Worm (Caenorhabditis elegans) whole organism, young adult: Measurements from ENCODE around the gene F10E9.1.

Experiments
- D2030.7 ChIP-seq: fragments of 200-800 bp; sonication (Bioruptor generic); IDR thresholded peaks from 2 replicates; pipeline ENCODE4 v1.3.6; 2022; ENCODE audit warnings: missing genetic modification reagents, missing genetic modification characterization, missing compliant biosample characterization
- F55B11.4 ChIP-seq: sonication (generic microtip); optimal IDR thresholded peaks from 2 replicates; lab custom pipeline; 2016; ENCODE audit warnings: missing compliant biosample characterization, missing genetic modification characterization, borderline replicate concordance; ENCODE audit not compliant: insufficient read depth
- T07F8.4 ChIP-seq: sonication (generic microtip); optimal IDR thresholded peaks from 2 replicates; lab custom pipeline; 2016; ENCODE audit warnings: mild to moderate bottlenecking, missing genetic modification characterization, moderate library complexity, missing compliant biosample characterization
- Y56A3A.18 ChIP-seq: fragments of 200-800 bp; sonication (Bioruptor generic); IDR thresholded peaks from 2 replicates; pipeline ENCODE4 v1.3.6; 2022; ENCODE audit warnings: missing genetic modification reagents, missing genetic modification characterization, missing compliant biosample characterization
- Y95B8A.8 ChIP-seq: fragments of 200-800 bp; sonication (Bioruptor generic); IDR thresholded peaks from 2 replicates; pipeline ENCODE4 v1.3.6; 2022; ENCODE audit warnings: missing genetic modification reagents, missing genetic modification characterization, missing compliant biosample characterization
- aptf-2 ChIP-seq: fragments of 200-800 bp; sonication (Bioruptor generic); conservative IDR thresholded peaks from 2 replicates; pipeline ENCODE4 v1.3.6; 2022; ENCODE audit warnings: missing genetic modification reagents, missing genetic modification characterization, missing compliant biosample characterization
- aptf-3 ChIP-seq: fragments of 200-800 bp; sonication (Bioruptor generic); IDR thresholded peaks from 2 replicates; pipeline ENCODE4 v1.3.6; 2022; ENCODE audit warnings: missing genetic modification characterization, missing compliant biosample characterization
- attf-5 ChIP-seq: fragments of 200-800 bp; sonication (Bioruptor generic); optimal IDR thresholded peaks from 2 replicates; lab custom pipeline; 2018; ENCODE audit warnings: mild to moderate bottlenecking, missing genetic modification characterization, missing compliant biosample characterization
- cebp-1 ChIP-seq, 2 experiments: fragments of 200-800 bp in 1 of 2; sonication (Bioruptor generic) in 1 of 2; sonication (generic microtip) in 1 of 2; IDR thresholded peaks in 1 of 2; optimal IDR thresholded peaks in 1 of 2; 2 replicates each; pipeline versions ENCODE4 v1.3.6 to Lab custom; 2017 to 2022; ENCODE audit warnings: missing compliant biosample characterization in 2 of 2, missing genetic modification characterization in 2 of 2, mild to moderate bottlenecking in 1 of 2, missing genetic modification reagents in 1 of 2, moderate library complexity in 1 of 2
- ceh-58 ChIP-seq: fragments of 200-800 bp; sonication (Bioruptor generic); IDR thresholded peaks from 2 replicates; pipeline ENCODE4 v1.3.6; 2022; ENCODE audit warnings: missing genetic modification characterization, missing compliant biosample characterization
- ceh-79 ChIP-seq: sonication (generic microtip); optimal IDR thresholded peaks from 2 replicates; lab custom pipeline; 2017; ENCODE audit warnings: mild to moderate bottlenecking, missing genetic modification characterization, missing compliant biosample characterization
- die-1 ChIP-seq: sonication (generic microtip); optimal IDR thresholded peaks from 2 replicates; lab custom pipeline; 2016; ENCODE audit warnings: missing genotype, mild to moderate bottlenecking, missing genetic modification characterization, missing compliant biosample characterization
- dox-1 ChIP-seq: fragments of 200-800 bp; sonication (Bioruptor generic); IDR thresholded peaks from 2 replicates; pipeline ENCODE4 v1.3.6; 2022; ENCODE audit warnings: missing genetic modification reagents, missing genetic modification characterization, missing compliant biosample characterization
- ekl-4 ChIP-seq: fragments of 200-800 bp; sonication (Bioruptor generic); IDR thresholded peaks from 2 replicates; pipeline ENCODE4 v1.3.6; 2022; ENCODE audit warnings: missing genetic modification reagents, missing genetic modification characterization, missing compliant biosample characterization
- hmg-20 ChIP-seq: fragments of 200-800 bp; sonication (Bioruptor generic); IDR thresholded peaks from 2 replicates; pipeline ENCODE4 v1.3.6; 2022; ENCODE audit warnings: missing genetic modification reagents, missing genetic modification characterization, missing compliant biosample characterization
- hsf-1 ChIP-seq: fragments of 200-800 bp; sonication (Bioruptor generic); IDR thresholded peaks from 2 replicates; pipeline ENCODE4 v1.3.6; 2022; ENCODE audit warnings: missing genetic modification reagents, missing genetic modification characterization, missing compliant biosample characterization
- lin-40 ChIP-seq: sonication (generic microtip); optimal IDR thresholded peaks from 2 replicates; lab custom pipeline; 2016; ENCODE audit warnings: missing genetic modification characterization, mild to moderate bottlenecking, missing compliant biosample characterization, missing genotype, missing genetic modification reagents
- lir-1 ChIP-seq: fragments of 200-800 bp; sonication (Bioruptor generic); conservative IDR thresholded peaks from 2 replicates; pipeline ENCODE4 v1.3.6; 2022; ENCODE audit warnings: missing genetic modification reagents, missing genetic modification characterization, missing compliant biosample characterization
- nfyb-1 ChIP-seq: fragments of 200-800 bp; sonication (Bioruptor generic); IDR thresholded peaks from 2 replicates; pipeline ENCODE4 v1.3.6; 2022; ENCODE audit warnings: missing genetic modification reagents, missing genetic modification characterization, missing compliant biosample characterization
- nhr-120 ChIP-seq: fragments of 200-800 bp; sonication (Bioruptor generic); IDR thresholded peaks from 2 replicates; pipeline ENCODE4 v1.3.6; 2022; ENCODE audit warnings: missing genetic modification characterization, missing compliant biosample characterization
- pbrm-1 ChIP-seq: fragments of 200-800 bp; sonication (Bioruptor generic); IDR thresholded peaks from 2 replicates; pipeline ENCODE4 v1.3.6; 2022; ENCODE audit warnings: missing genetic modification reagents, missing genetic modification characterization, missing compliant biosample characterization
- rcor-1 ChIP-seq: fragments of 200-800 bp; sonication (Bioruptor generic); IDR thresholded peaks from 2 replicates; pipeline ENCODE4 v1.3.6; 2022; ENCODE audit warnings: missing genetic modification reagents, missing genetic modification characterization, missing compliant biosample characterization
- rec-8 ChIP-seq, 2 experiments: sonication (generic microtip); optimal IDR thresholded peaks; 2 replicates each; lab custom pipeline; 2016; ENCODE audit warnings: mild to moderate bottlenecking in 2 of 2, missing genetic modification characterization in 2 of 2, missing genetic modification reagents in 2 of 2, missing genotype in 2 of 2, missing biosample characterization in 1 of 2, missing compliant biosample characterization in 1 of 2, moderate library complexity in 1 of 2
- repo-1 ChIP-seq: sonication (generic microtip); optimal IDR thresholded peaks from 2 replicates; lab custom pipeline; 2017; ENCODE audit warnings: mild to moderate bottlenecking, missing genetic modification characterization, missing compliant biosample characterization
- rpc-1 ChIP-seq, 2 experiments: fragments of 150-350 bp in 1 of 2; sonication (generic microtip) in 1 of 2; optimal IDR thresholded peaks; 2 replicates each; lab custom pipeline; 2014 to 2018; ENCODE audit warnings: missing biosample characterization in 1 of 2, missing genetic modification characterization in 1 of 2, missing genetic modification reagents in 1 of 2, missing genotype in 1 of 2
- snpc-4 ChIP-seq, 5 experiments: fragments of 150-350 bp in 1 of 5; sonication (generic microtip) in 4 of 5; optimal IDR thresholded peaks; 2 replicates each; lab custom pipeline; 2014 to 2018; ENCODE audit warnings: missing genetic modification characterization in 5 of 5, missing biosample characterization in 3 of 5, antibody characterized with exemption in 2 of 5, mild to moderate bottlenecking in 2 of 5, missing compliant biosample characterization in 2 of 5, missing genotype in 2 of 5, moderate library complexity in 2 of 5, missing genetic modification reagents in 1 of 5
- sptf-2 ChIP-seq: fragments of 200-800 bp; sonication (Bioruptor generic); optimal IDR thresholded peaks from 2 replicates; lab custom pipeline; 2018; ENCODE audit warnings: mild to moderate bottlenecking, missing genetic modification characterization, missing compliant biosample characterization
- tbp1 ChIP-seq: fragments of 200-800 bp; sonication (Bioruptor generic); optimal IDR thresholded peaks from 2 replicates; lab custom pipeline; 2018; ENCODE audit warnings: mild to moderate bottlenecking, missing genetic modification characterization, missing compliant biosample characterization
- xnd-1 ChIP-seq: sonication (generic microtip); optimal IDR thresholded peaks from 2 replicates; lab custom pipeline; 2016; ENCODE audit warnings: missing genotype, missing genetic modification reagents, missing genetic modification characterization, missing compliant biosample characterization

Gene F10E9.1

ce11 chrIII:8298216-8298920 lies 24.6 kb upstream of the F10E9.1 start:
- no peak for TF ChIP-seq ceh-79 (tag; lab: Kevin White, UChicago)
- no peak for TF ChIP-seq lir-1 (GFP tag; lab: Robert Waterston, UW)
- no peak for TF ChIP-seq hmg-20 (GFP tag; lab: Robert Waterston, UW)
- TF ChIP-seq ekl-4, result no peak
- TF ChIP-seq nhr-120 (GFP tag; lab: Robert Waterston, UW), result no peak
- TF ChIP-seq hsf-1 (GFP tag; lab: Robert Waterston, UW), result no peak
- TF ChIP-seq F55B11.4 (tag; lab: Kevin White, UChicago), result no peak

DNA sequence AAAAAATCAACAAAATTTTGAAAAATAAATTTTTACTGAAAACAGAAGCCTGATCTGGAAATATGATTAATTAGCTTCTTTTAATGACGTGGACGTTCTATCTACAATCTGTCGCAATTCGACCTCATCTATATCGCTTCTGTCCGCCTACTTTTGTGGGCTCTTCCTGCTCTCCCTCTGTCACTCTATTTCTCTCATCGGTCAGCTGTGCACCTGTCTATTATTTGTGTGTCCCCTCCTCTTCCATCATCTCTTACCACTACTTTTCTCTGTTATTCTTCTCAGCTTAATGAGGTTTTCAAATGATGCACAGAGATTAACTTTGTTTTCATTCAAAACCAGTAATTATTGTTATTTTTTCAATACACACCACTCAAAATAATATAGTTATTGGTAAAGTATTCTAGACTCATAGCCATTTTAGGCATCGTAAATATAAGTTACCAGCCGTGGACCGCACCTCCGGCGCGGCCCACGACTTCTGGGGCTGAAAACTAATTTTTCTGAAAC lies 23.8 kb upstream of the F10E9.1 start:
- TF ChIP-seq pbrm-1 (GFP tag; lab: Robert Waterston, UW) (no peak), dox-1 (GFP tag; lab: Robert Waterston, UW) (no peak), rpc-1 (optimal IDR thresholded peaks at IDR 0.05; lab: Kevin White, UChicago) (no peak), rpc-1 (tag; optimal IDR thresholded peaks at IDR 0.05; lab: Kevin White, UChicago) (no peak), nfyb-1 (GFP tag; lab: Robert Waterston, UW) (no peak), D2030.7 (GFP tag; lab: Robert Waterston, UW) (no peak), T07F8.4 (tag; lab: Kevin White, UChicago) (no peak), attf-5 (GFP tag; lab: Kevin White, UChicago) (no peak), die-1 (no peak), lir-1 (GFP tag; lab: Robert Waterston, UW) (no peak), sptf-2 (GFP tag; lab: Kevin White, UChicago) (no peak), aptf-2 (GFP tag; lab: Robert Waterston, UW) (no peak), aptf-3 (no peak), Y95B8A.8 (GFP tag; lab: Robert Waterston, UW) (no peak), xnd-1 (no peak), rec-8 (tag; optimal IDR thresholded peaks at IDR 0.05; lab: Kevin White, UChicago) (no peak), ceh-58 (GFP tag; lab: Robert Waterston, UW) (no peak), Y56A3A.18 (no peak), cebp-1 (GFP tag; IDR thresholded peaks at IDR 0.05; lab: Robert Waterston, UW) (no peak), cebp-1 (tag; optimal IDR thresholded peaks at IDR 0.05; lab: Kevin White, UChicago) (no peak), rcor-1 (GFP tag; lab: Robert Waterston, UW) (no peak)

- no peak for TF ChIP-seq snpc-4 (GFP tag; optimal IDR thresholded peaks at IDR 0.05; lab: Kevin White, UChicago)
- no peak for TF ChIP-seq snpc-4 (tag; optimal IDR thresholded peaks at IDR 0.05; lab: Kevin White, UChicago)
- TF ChIP-seq, all 124 proteins: peak for 0
These were observed 23.2 kb upstream of the F10E9.1 start for ce11 chrIII:8299734-8300133.

- TF ChIP-seq lin-40 (tag; lab: Kevin White, UChicago), result no peak
- no peak for TF ChIP-seq repo-1
- no peak for TF ChIP-seq aptf-3
- no peak for TF ChIP-seq tbp1 (GFP tag; lab: Kevin White, UChicago)
These were observed 22.0 kb upstream of the F10E9.1 start for ce11 chrIII:8300860-8301396.
